Fruit fly (Drosophila melanogaster) whole organism, embryonic: ENCODE data around the gene CG13605.

Source experiments
- CG11456 ChIP-seq: fragments of 200-800 bp; sonication (Bioruptor generic); IDR thresholded peaks from 3 replicates; pipeline ENCODE4 v1.3.6; 2022; ENCODE audit warnings: missing biosample characterization, missing genetic modification characterization
- CG11696 ChIP-seq: fragments of 200-800 bp; sonication (Bioruptor generic); IDR thresholded peaks from 2 replicates; pipeline ENCODE4 v1.3.6; 2022; ENCODE audit warnings: missing biosample characterization, missing genetic modification characterization
- CG14667 ChIP-seq: fragments of 200-800 bp; sonication (Bioruptor generic); IDR thresholded peaks from 2 replicates; pipeline ENCODE4 v1.3.6; 2022; ENCODE audit warnings: missing biosample characterization, missing genetic modification characterization
- CG15479 ChIP-seq: fragments of 200-800 bp; sonication (Bioruptor generic); optimal IDR thresholded peaks from 3 replicates; lab custom pipeline; 2019; ENCODE audit warnings: missing biosample characterization, mild to moderate bottlenecking, missing genetic modification characterization, moderate library complexity
- CG1792 ChIP-seq: fragments of 200-800 bp; sonication (Bioruptor generic); optimal IDR thresholded peaks from 2 replicates; lab custom pipeline; 2016; ENCODE audit warnings: missing biosample characterization, missing genetic modification characterization
- CG2116 ChIP-seq: fragments of 200-800 bp; sonication (Bioruptor generic); optimal IDR thresholded peaks from 3 replicates; lab custom pipeline; 2018; ENCODE audit warnings: missing biosample characterization, mild to moderate bottlenecking, missing genetic modification characterization
- CG2712 ChIP-seq: fragments of 200-800 bp; optimal IDR thresholded peaks from 3 replicates; lab custom pipeline; 2019; ENCODE audit warnings: missing biosample characterization, mild to moderate bottlenecking, missing genetic modification characterization, moderate library complexity
- CG30020 ChIP-seq: fragments of 200-800 bp; optimal IDR thresholded peaks from 2 replicates; lab custom pipeline; 2019; ENCODE audit warnings: missing biosample characterization, mild to moderate bottlenecking, missing genetic modification characterization, moderate library complexity
- CG3065 ChIP-seq: fragments of 200-800 bp; sonication (Bioruptor generic); optimal IDR thresholded peaks from 2 replicates; lab custom pipeline; 2016; ENCODE audit warnings: missing biosample characterization, missing genetic modification characterization
- CG32772 ChIP-seq: fragments of 200-800 bp; sonication (Bioruptor generic); IDR thresholded peaks from 2 replicates; pipeline ENCODE4 v1.3.6; 2022; ENCODE audit warnings: missing biosample characterization, missing genetic modification characterization
- CG6854 ChIP-seq: fragments of 200-800 bp; sonication (Bioruptor generic); optimal IDR thresholded peaks from 3 replicates; lab custom pipeline; 2017; ENCODE audit warnings: missing biosample characterization, mild to moderate bottlenecking, missing genetic modification characterization
- CG7372 ChIP-seq: fragments of 200-800 bp; sonication (Bioruptor generic); IDR thresholded peaks from 2 replicates; pipeline ENCODE4 v1.3.6; 2022; ENCODE audit warnings: missing biosample characterization, missing genetic modification characterization
- CG7745 ChIP-seq: fragments of 200-800 bp; sonication (Bioruptor generic); optimal IDR thresholded peaks from 2 replicates; lab custom pipeline; 2018; ENCODE audit warnings: missing biosample characterization, mild to moderate bottlenecking, missing genetic modification characterization, moderate library complexity
- CG7839 ChIP-seq: fragments of 200-800 bp; sonication (Bioruptor generic); optimal IDR thresholded peaks from 3 replicates; lab custom pipeline; 2018; ENCODE audit warnings: missing biosample characterization, mild to moderate bottlenecking, missing genetic modification characterization, moderate library complexity
- CG9727 ChIP-seq: fragments of 200-800 bp; sonication (Bioruptor generic); optimal IDR thresholded peaks from 3 replicates; lab custom pipeline; 2017; ENCODE audit warnings: missing biosample characterization, mild to moderate bottlenecking, missing genetic modification characterization
- CG9797 ChIP-seq: fragments of 200-800 bp; sonication (Bioruptor generic); optimal IDR thresholded peaks from 3 replicates; lab custom pipeline; 2018; ENCODE audit warnings: missing biosample characterization, mild to moderate bottlenecking, missing genetic modification characterization
- Dip3 ChIP-seq: fragments of 200-800 bp; sonication (Bioruptor generic); optimal IDR thresholded peaks from 3 replicates; lab custom pipeline; 2016; ENCODE audit warnings: missing biosample characterization, missing genetic modification characterization
- Doc3 ChIP-seq: fragments of 200-800 bp; sonication (Bioruptor generic); IDR thresholded peaks from 3 replicates; pipeline ENCODE4 v1.3.6; 2022; ENCODE audit warnings: missing biosample characterization, missing genetic modification characterization; ENCODE audit not compliant: partially characterized antibody
- Elba2 ChIP-seq: fragments of 200-800 bp; sonication (Bioruptor generic); optimal IDR thresholded peaks from 3 replicates; lab custom pipeline; 2016; ENCODE audit warnings: missing biosample characterization, missing genetic modification characterization
- Ets65A ChIP-seq: fragments of 200-800 bp; sonication (Bioruptor generic); peaks from one replicate; lab custom pipeline; 2016; ENCODE audit warnings: missing biosample characterization, missing genetic modification characterization
- Fer1 ChIP-seq: fragments of 200-800 bp; sonication (Bioruptor generic); optimal IDR thresholded peaks from 2 replicates; lab custom pipeline; 2017; ENCODE audit warnings: missing biosample characterization, mild to moderate bottlenecking, missing genetic modification characterization
- HLHmδ ChIP-seq: fragments of 200-800 bp; sonication (Bioruptor generic); optimal IDR thresholded peaks from 2 replicates; lab custom pipeline; 2018; ENCODE audit warnings: missing biosample characterization, mild to moderate bottlenecking, missing genetic modification characterization, moderate library complexity
- Mad ChIP-seq: fragments of 200-800 bp; sonication (Bioruptor generic); optimal IDR thresholded peaks from 2 replicates; lab custom pipeline; 2016; ENCODE audit warnings: missing biosample characterization, missing genetic modification characterization
- Max ChIP-seq: fragments of 200-800 bp; sonication (Bioruptor generic); optimal IDR thresholded peaks from 2 replicates; lab custom pipeline; 2016; ENCODE audit warnings: missing biosample characterization, mild to moderate bottlenecking, missing genetic modification characterization
- Mes4 ChIP-seq: fragments of 200-800 bp; sonication (Bioruptor generic); optimal IDR thresholded peaks from 2 replicates; lab custom pipeline; 2016; ENCODE audit warnings: missing biosample characterization, missing genetic modification characterization
- Oaz ChIP-seq: fragments of 200-800 bp; sonication (Bioruptor generic); IDR thresholded peaks from 2 replicates; pipeline ENCODE4 v1.3.6; 2022; ENCODE audit warnings: missing biosample characterization, missing genetic modification characterization
- Ravus ChIP-seq: fragments of 200-800 bp; sonication (Bioruptor generic); IDR thresholded peaks from 2 replicates; pipeline ENCODE4 v1.3.6; 2022; ENCODE audit warnings: missing biosample characterization, missing genetic modification characterization
- Ssrp ChIP-seq: fragments of 200-800 bp; sonication (Bioruptor generic); optimal IDR thresholded peaks from 2 replicates; lab custom pipeline; 2018; ENCODE audit warnings: missing biosample characterization, mild to moderate bottlenecking, missing genetic modification characterization, moderate library complexity
- al ChIP-seq: fragments of 200-800 bp; sonication (Bioruptor generic); IDR thresholded peaks from 2 replicates; pipeline ENCODE4 v1.3.6; 2022; ENCODE audit warnings: missing biosample characterization, missing genetic modification characterization
- bigmax ChIP-seq: fragments of 200-800 bp; sonication (Bioruptor generic); optimal IDR thresholded peaks from 2 replicates; lab custom pipeline; 2018; ENCODE audit warnings: missing biosample characterization, mild to moderate bottlenecking, missing genetic modification characterization
- br ChIP-seq: fragments of >200 bp; optimal IDR thresholded peaks from 2 replicates; lab custom pipeline; 2017
- caup ChIP-seq: fragments of 200-800 bp; sonication (Bioruptor generic); optimal IDR thresholded peaks from 3 replicates; lab custom pipeline; 2017; ENCODE audit warnings: missing biosample characterization, mild to moderate bottlenecking, missing genetic modification characterization, moderate library complexity; ENCODE audit not compliant: severe bottlenecking
- dimm ChIP-seq: fragments of 200-800 bp; sonication (Bioruptor generic); IDR thresholded peaks from 2 replicates; pipeline ENCODE4 v1.3.6; 2022; ENCODE audit warnings: missing biosample characterization, missing genetic modification characterization
- dmrt11E ChIP-seq: fragments of 200-800 bp; sonication (Bioruptor generic); optimal IDR thresholded peaks from 3 replicates; lab custom pipeline; 2018; ENCODE audit warnings: missing biosample characterization, mild to moderate bottlenecking, missing genetic modification characterization, moderate library complexity
- dysf ChIP-seq: fragments of 200-800 bp; sonication (Bioruptor generic); IDR thresholded peaks from 3 replicates; pipeline ENCODE4 v1.3.6; 2022; ENCODE audit warnings: missing biosample characterization, missing genetic modification characterization
- ems ChIP-seq: fragments of 200-800 bp; sonication (Bioruptor generic); optimal IDR thresholded peaks from 3 replicates; lab custom pipeline; 2016; ENCODE audit warnings: missing biosample characterization, missing genetic modification characterization
- en ChIP-seq: fragments of 200-800 bp; sonication (Bioruptor generic); optimal IDR thresholded peaks from 2 replicates; lab custom pipeline; 2016; ENCODE audit warnings: missing biosample characterization, missing genetic modification characterization
- her ChIP-seq: fragments of 200-800 bp; sonication (Bioruptor generic); optimal IDR thresholded peaks from 2 replicates; lab custom pipeline; 2016; ENCODE audit warnings: missing biosample characterization, missing genetic modification characterization
- luna ChIP-seq: fragments of 200-800 bp; sonication (Bioruptor generic); optimal IDR thresholded peaks from 2 replicates; lab custom pipeline; 2016; ENCODE audit warnings: missing biosample characterization, missing genetic modification characterization
- nom ChIP-seq: fragments of 200-800 bp; sonication (Bioruptor generic); optimal IDR thresholded peaks from 2 replicates; lab custom pipeline; 2017; ENCODE audit warnings: missing biosample characterization, missing genetic modification characterization, mild to moderate bottlenecking, moderate library complexity, missing genetic modification reagents
- prd ChIP-seq, 3 experiments: fragments of >200 bp in 2 of 3; fragments of 200-800 bp in 1 of 3; sonication (Bioruptor generic) in 1 of 3; optimal IDR thresholded peaks in 2 of 3; IDR thresholded peaks in 1 of 3; 2 replicates in 2 of 3; 3 replicates in 1 of 3; pipeline versions ENCODE4 v1.3.6 to Lab custom; 2017 to 2022; ENCODE audit warnings: missing biosample characterization in 1 of 3, missing genetic modification characterization in 1 of 3
- pzg ChIP-seq: fragments of 200-800 bp; sonication (Bioruptor generic); optimal IDR thresholded peaks from 3 replicates; lab custom pipeline; 2018; ENCODE audit warnings: missing biosample characterization, mild to moderate bottlenecking, missing genetic modification characterization, moderate library complexity
- slp2 ChIP-seq: fragments of 200-800 bp; sonication (Bioruptor generic); optimal IDR thresholded peaks from 2 replicates; lab custom pipeline; 2016; ENCODE audit warnings: missing biosample characterization, missing genetic modification characterization
- sr ChIP-seq: fragments of 200-800 bp; sonication (Bioruptor generic); IDR thresholded peaks from 3 replicates; pipeline ENCODE4 v1.3.6; 2022; ENCODE audit warnings: missing biosample characterization, missing genetic modification characterization
- tgo ChIP-seq: fragments of 200-800 bp; sonication (Bioruptor generic); IDR thresholded peaks from 3 replicates; pipeline ENCODE4 v1.3.6; 2022; ENCODE audit warnings: missing biosample characterization, missing genetic modification characterization
- tna ChIP-seq: fragments of 200-800 bp; sonication (Bioruptor generic); IDR thresholded peaks from 2 replicates; pipeline ENCODE4 v1.3.6; 2022; ENCODE audit warnings: missing biosample characterization, missing genetic modification characterization; ENCODE audit not compliant: partially characterized antibody
- twi ChIP-seq: fragments of 200-800 bp; optimal IDR thresholded peaks from 2 replicates; lab custom pipeline; 2019; ENCODE audit warnings: missing biosample characterization, mild to moderate bottlenecking, missing genetic modification characterization, moderate library complexity
- vvl ChIP-seq: fragments of 200-800 bp; sonication (Bioruptor generic); IDR thresholded peaks from 2 replicates; pipeline ENCODE4 v1.3.6; 2022; ENCODE audit warnings: missing biosample characterization, missing genetic modification characterization

Gene CG13605

dm6 chr3R:24099039-24100026 lies 12.9 kb downstream of the CG13605 start (continued):
- TF ChIP-seq Oaz (GFP tag; lab: Robert Waterston, UW), result peak; percentile 60; the same call in 1 of the 2 replicates
- TF ChIP-seq Doc3 (GFP tag; lab: Robert Waterston, UW), result no peak
- TF ChIP-seq vvl (GFP tag; lab: Robert Waterston, UW), result peak; percentile 89
- TF ChIP-seq CG15479 (GFP tag; lab: Kevin White, UChicago), result no peak
- TF ChIP-seq tna (GFP tag; lab: Robert Waterston, UW), result no peak
- TF ChIP-seq CG1792, result peak; percentile 15
- TF ChIP-seq dmrt11E (tag; lab: Kevin White, UChicago), result peak; percentile 55
- TF ChIP-seq Dip3 (GFP tag; lab: Kevin White, UChicago), result peak; percentile 66
- no peak for TF ChIP-seq CG30020
- TF ChIP-seq CG11456 (GFP tag; lab: Robert Waterston, UW), result peak; percentile 88
- TF ChIP-seq br (lab: Kevin White, UChicago), result no peak
- TF ChIP-seq CG14667, result peak; percentile 49; the same call in 1 of the 2 replicates
- TF ChIP-seq bigmax, result no peak
- no peak for TF ChIP-seq CG9797 (GFP tag; lab: Kevin White, UChicago)
- TF ChIP-seq Ssrp (tag; lab: Kevin White, UChicago), result peak; percentile 73
- TF ChIP-seq CG32772 (GFP tag; lab: Robert Waterston, UW), result peak; percentile 82
- TF ChIP-seq luna, result peak; percentile 44
- peak; percentile 69 for TF ChIP-seq Fer1 (GFP tag; lab: Kevin White, UChicago)
- TF ChIP-seq CG9727, result peak; percentile 76
- peak; percentile 54; the same call in 1 of the 2 replicates for TF ChIP-seq Ravus
- TF ChIP-seq CG6854 (GFP tag; lab: Kevin White, UChicago), result peak; percentile 27
- TF ChIP-seq slp2 (GFP tag; lab: Kevin White, UChicago), result peak; percentile 65
- peak; percentile 40; the same call in 2 of the 3 replicates for TF ChIP-seq sr (GFP tag; lab: Robert Waterston, UW)
- TF ChIP-seq twi (tag; lab: Kevin White, UChicago), result peak; percentile 48
- no peak for TF ChIP-seq nom
- peak; percentile 73 for TF ChIP-seq Mad (GFP tag; lab: Kevin White, UChicago)
- no peak for TF ChIP-seq pzg (GFP tag; lab: Kevin White, UChicago)
- peak; percentile 50 for TF ChIP-seq Mes4
- TF ChIP-seq Max (GFP tag; lab: Kevin White, UChicago), result peak; percentile 20
- TF ChIP-seq CG2712 (tag; lab: Kevin White, UChicago), result peak; percentile 82
- TF ChIP-seq dysf (GFP tag; lab: Robert Waterston, UW), result peak; percentile 88
- TF ChIP-seq CG7839 (tag; lab: Kevin White, UChicago), result peak; percentile 85
- TF ChIP-seq tgo, result peak; percentile 80
- TF ChIP-seq en, result peak; percentile 60
- TF ChIP-seq caup, result peak; percentile 73
- peak; percentile 35 for TF ChIP-seq CG2116
- TF ChIP-seq dimm (GFP tag; lab: Robert Waterston, UW), result peak; percentile 60
- no peak for TF ChIP-seq HLHmδ (GFP tag; lab: Kevin White, UChicago)
- TF ChIP-seq her (GFP tag; lab: Kevin White, UChicago), result peak; percentile 68
- TF ChIP-seq Ets65A (GFP tag; lab: Kevin White, UChicago), result peak; percentile 97
- peak; percentile 68 for TF ChIP-seq CG3065 (GFP tag; lab: Kevin White, UChicago)
- TF ChIP-seq ems, result peak; percentile 70
- TF ChIP-seq CG7372, result peak; percentile 78
- no peak for TF ChIP-seq prd (optimal IDR thresholded peaks at IDR 0.05; lab: Kevin White, UChicago)
- peak; percentile 89 for TF ChIP-seq prd (GFP tag; IDR thresholded peaks at IDR 0.05; lab: Robert Waterston, UW)
- TF ChIP-seq CG7745 (tag; lab: Kevin White, UChicago), result no peak
- peak; percentile 68 for TF ChIP-seq CG11696 (GFP tag; lab: Robert Waterston, UW)
- TF ChIP-seq al (GFP tag; lab: Robert Waterston, UW), result peak; percentile 80
- no peak for TF ChIP-seq Elba2 (GFP tag; lab: Kevin White, UChicago)
